Worm (Caenorhabditis elegans): ENCODE measurements around the gene lin-52.

Gene lin-52

DNA sequence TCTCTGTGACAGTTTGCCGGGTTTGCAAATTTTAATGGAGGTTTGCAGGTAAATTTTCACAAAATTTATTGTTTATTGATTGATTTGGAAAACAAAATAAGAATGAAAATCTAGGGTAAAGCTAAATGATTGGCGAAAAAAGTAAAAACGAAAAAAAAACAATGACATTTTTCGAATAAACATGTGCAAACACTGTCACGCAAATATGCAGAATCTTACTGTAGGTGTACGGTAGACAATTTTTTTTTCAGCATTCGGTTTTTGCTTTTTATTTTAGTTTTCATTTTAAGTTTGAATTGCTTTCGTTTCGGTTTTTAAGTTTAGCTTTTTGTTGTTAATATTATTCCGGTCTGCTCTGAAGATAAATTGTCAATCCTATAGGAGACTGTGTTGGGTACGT lies 6.7 kb downstream of the lin-52 start:
- TF ChIP-seq hmg-11 (tag; optimal IDR thresholded peaks at IDR 0.05): no peak
- no peak for TF ChIP-seq ztf-11 (tag; optimal IDR thresholded peaks at IDR 0.05)
- TF ChIP-seq fkh-10 (GFP tag; optimal IDR thresholded peaks at IDR 0.05): no peak
- peak; percentile 5 for TF ChIP-seq ceh-28 (tag; optimal IDR thresholded peaks at IDR 0.05)

- TF ChIP-seq ama-1 (optimal IDR thresholded peaks at IDR 0.05) (peak; percentile 41), nhr-77 (tag; optimal IDR thresholded peaks at IDR 0.05) (no peak), egl-5 (tag; optimal IDR thresholded peaks at IDR 0.05) (no peak), tbx-2 (tag; optimal IDR thresholded peaks at IDR 0.05) (no peak), hmg-11 (tag; optimal IDR thresholded peaks at IDR 0.05) (peak; percentile 72), nhr-25 (tag; optimal IDR thresholded peaks at IDR 0.05) (peak; percentile 10), sea-2 (GFP tag; optimal IDR thresholded peaks at IDR 0.05) (peak; percentile 8), aly-2 (tag; optimal IDR thresholded peaks at IDR 0.05) (no peak), zag-1 (tag; optimal IDR thresholded peaks at IDR 0.05) (no peak), snpc-4 (tag; optimal IDR thresholded peaks at IDR 0.05) (no peak), lin-39 (tag; optimal IDR thresholded peaks at IDR 0.05) (peak; percentile 66), nhr-23 (tag; optimal IDR thresholded peaks at IDR 0.05) (peak; percentile 28), lsy-12 (tag; optimal IDR thresholded peaks at IDR 0.05) (no peak), lin-15B (tag; optimal IDR thresholded peaks at IDR 0.05) (peak; percentile 16), nhr-67 (tag; optimal IDR thresholded peaks at IDR 0.05) (no peak), pha-4 (tag; optimal IDR thresholded peaks at IDR 0.05) (peak; percentile 10), nfya-1 (tag; optimal IDR thresholded peaks at IDR 0.05; ENCODE audit: insufficient read depth) (peak; percentile 49), ztf-11 (tag; optimal IDR thresholded peaks at IDR 0.05) (no peak)
Observed at ce11 chrIII:9817087-9817612, 7.4 kb downstream of the lin-52 start, which contains the start of gene cnx-1. cnx-1 (minus strand) TSS chrIII:9817137.

ce11 chrIII:9813146-9813545 lies 11.4 kb downstream of the lin-52 start, which contains the start of gene ZK632.14:
ZK632.14 (plus strand) TSS chrIII:9813446.
- TF ChIP-seq aly-2 (tag; optimal IDR thresholded peaks at IDR 0.05) (no peak), ztf-11 (tag; optimal IDR thresholded peaks at IDR 0.05) (no peak), nfya-1 (tag; optimal IDR thresholded peaks at IDR 0.05; ENCODE audit: insufficient read depth) (no peak), daf-12 (tag; optimal IDR thresholded peaks at IDR 0.05) (no peak), sea-2 (GFP tag; optimal IDR thresholded peaks at IDR 0.05) (no peak), mml-1 (tag; optimal IDR thresholded peaks at IDR 0.05) (no peak), ZK546.5 (tag; optimal IDR thresholded peaks at IDR 0.05) (no peak), lin-15B (tag; optimal IDR thresholded peaks at IDR 0.05) (no peak), hmg-11 (tag; optimal IDR thresholded peaks at IDR 0.05) (no peak), nhr-28 (tag; optimal IDR thresholded peaks at IDR 0.05) (no peak), snpc-4 (tag; optimal IDR thresholded peaks at IDR 0.05) (no peak), nhr-67 (tag; optimal IDR thresholded peaks at IDR 0.05) (no peak), nhr-237 (tag; optimal IDR thresholded peaks at IDR 0.05) (no peak), ceh-28 (tag; optimal IDR thresholded peaks at IDR 0.05) (no peak), lsy-12 (tag; optimal IDR thresholded peaks at IDR 0.05) (no peak), nhr-76 (tag; optimal IDR thresholded peaks at IDR 0.05) (no peak)

ce11 chrIII:9808179-9808578 lies 16.4 kb downstream of the lin-52 start, which contains the start of gene gtap-2:
gtap-2 (plus strand) TSS chrIII:9808544.
- TF ChIP-seq nfya-1 (tag; optimal IDR thresholded peaks at IDR 0.05; ENCODE audit: insufficient read depth) (peak; percentile 18), jun-1 (tag; optimal IDR thresholded peaks at IDR 0.05) (no peak), nhr-43 (tag; optimal IDR thresholded peaks at IDR 0.05; ENCODE audit: poor library complexity, severe bottlenecking) (peak; percentile 17), lin-15B (tag; optimal IDR thresholded peaks at IDR 0.05) (peak; percentile 32), nhr-11 (tag; optimal IDR thresholded peaks at IDR 0.05) (no peak), fos-1 (tag; optimal IDR thresholded peaks at IDR 0.05) (no peak), pha-4 (tag; optimal IDR thresholded peaks at IDR 0.05) (peak; percentile 60), nhr-23 (tag; optimal IDR thresholded peaks at IDR 0.05) (no peak), mdl-1 (tag; optimal IDR thresholded peaks at IDR 0.05) (no peak), ztf-11 (tag; optimal IDR thresholded peaks at IDR 0.05) (no peak), eor-1 (tag; optimal IDR thresholded peaks at IDR 0.05) (peak in 1 of 2 experiments; percentile 20), nhr-237 (tag; optimal IDR thresholded peaks at IDR 0.05) (no peak), hmg-11 (tag; optimal IDR thresholded peaks at IDR 0.05) (no peak), elt-1 (tag; optimal IDR thresholded peaks at IDR 0.05) (no peak)

DNA sequence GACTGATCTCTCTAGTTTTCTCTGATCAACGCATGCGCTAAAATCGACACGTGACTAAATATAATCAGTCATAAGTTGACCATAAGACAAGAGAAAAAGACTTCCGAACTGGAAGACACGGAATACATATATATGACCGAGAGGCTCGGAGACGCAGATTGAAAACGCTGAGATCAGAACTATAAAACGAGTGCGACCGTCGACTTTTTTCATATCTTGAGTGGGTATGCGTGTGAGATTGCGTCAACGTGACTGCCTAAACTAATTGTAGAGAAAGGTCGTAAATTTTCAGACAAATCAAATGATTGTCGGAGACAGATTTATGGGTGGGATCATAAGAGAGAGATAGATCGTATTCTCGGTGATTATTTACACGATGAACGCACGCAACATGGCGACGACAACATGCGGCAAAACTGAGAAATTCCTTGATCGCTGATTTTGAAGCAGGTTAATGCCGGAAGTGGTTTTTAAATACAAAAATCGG lies 16.9 kb downstream of the lin-52 start:
- TF ChIP-seq nhr-23 (tag; optimal IDR thresholded peaks at IDR 0.05) (peak; percentile 49), ceh-28 (tag; optimal IDR thresholded peaks at IDR 0.05) (no peak), ceh-9 (tag; optimal IDR thresholded peaks at IDR 0.05) (no peak), egl-5 (tag; optimal IDR thresholded peaks at IDR 0.05) (no peak), fkh-2 (tag; optimal IDR thresholded peaks at IDR 0.05) (no peak), lin-15B (tag; optimal IDR thresholded peaks at IDR 0.05) (no peak), egl-27 (tag; optimal IDR thresholded peaks at IDR 0.05) (no peak), nhr-76 (tag; optimal IDR thresholded peaks at IDR 0.05) (no peak), pqm-1 (tag; optimal IDR thresholded peaks at IDR 0.05) (peak; percentile 48), nfya-1 (tag; optimal IDR thresholded peaks at IDR 0.05; ENCODE audit: insufficient read depth) (peak; percentile 10), nhr-25 (tag; optimal IDR thresholded peaks at IDR 0.05) (peak; percentile 67), unc-39 (tag; optimal IDR thresholded peaks at IDR 0.05) (no peak), nhr-43 (tag; optimal IDR thresholded peaks at IDR 0.05; ENCODE audit: poor library complexity, severe bottlenecking) (peak; percentile 80), nhr-11 (tag; optimal IDR thresholded peaks at IDR 0.05) (no peak), elt-2 (tag; optimal IDR thresholded peaks at IDR 0.05) (peak; percentile 65), jun-1 (tag; optimal IDR thresholded peaks at IDR 0.05) (peak; percentile 55), fos-1 (tag; optimal IDR thresholded peaks at IDR 0.05) (no peak), ZK546.5 (tag; optimal IDR thresholded peaks at IDR 0.05) (no peak), lsy-12 (tag; optimal IDR thresholded peaks at IDR 0.05) (no peak), eor-1 (tag; optimal IDR thresholded peaks at IDR 0.05) (no peak), nhr-67 (tag; optimal IDR thresholded peaks at IDR 0.05) (no peak), ceh-16 (tag; optimal IDR thresholded peaks at IDR 0.05) (no peak), lin-39 (tag; optimal IDR thresholded peaks at IDR 0.05) (no peak), mdl-1 (tag; optimal IDR thresholded peaks at IDR 0.05) (peak; percentile 32), fkh-10 (GFP tag; optimal IDR thresholded peaks at IDR 0.05) (no peak), zag-1 (tag; optimal IDR thresholded peaks at IDR 0.05) (no peak)

Measured in whole organism, L3 larva.